Fruit fly (Drosophila melanogaster) Kc167 (cell line): ENCODE results near the gene Liprin-beta.

Source experiments
- Myc ChIP-seq: fragments of >200 bp; optimal IDR thresholded peaks from 2 replicates; lab custom pipeline; 2017; ENCODE audit warnings: missing external identifiers
- h ChIP-seq: fragments of >200 bp; optimal IDR thresholded peaks from 3 replicates; lab custom pipeline; 2018; ENCODE audit warnings: missing external identifiers
- insv ChIP-seq: fragments of >200 bp; optimal IDR thresholded peaks from 3 replicates; lab custom pipeline; 2018; ENCODE audit warnings: missing external identifiers
- psq ChIP-seq: fragments of >200 bp; optimal IDR thresholded peaks from 2 replicates; lab custom pipeline; 2017; ENCODE audit warnings: missing external identifiers

dm6 chr3L:13476070-13476469 lies 37.0 kb upstream of the Liprin-beta start:
- no peak for TF ChIP-seq Myc (lab: Kevin White, UChicago)
- no peak for TF ChIP-seq h
- TF ChIP-seq insv (lab: Kevin White, UChicago): no peak
- no peak for TF ChIP-seq psq
